Fruit fly (Drosophila melanogaster) whole organism, pupa: Measurements from ENCODE around the gene MESR6.
A peak's percentile ranks its signal among the peaks of the same experiment; 100 is the strongest.

ENCODE experiments used
- CG10348 ChIP-seq: fragments of 200-800 bp; sonication (Bioruptor generic); IDR thresholded peaks from 2 replicates; pipeline ENCODE4 v1.3.6; 2022; ENCODE audit warnings: missing biosample characterization, missing genetic modification characterization
- CG12605 ChIP-seq: fragments of 200-800 bp; sonication (Bioruptor generic); IDR thresholded peaks from 2 replicates; pipeline ENCODE4 v1.3.6; 2022; ENCODE audit warnings: missing biosample characterization, missing genetic modification characterization
- CG13204 ChIP-seq: fragments of 200-800 bp; sonication (Bioruptor generic); optimal IDR thresholded peaks from 2 replicates; lab custom pipeline; 2018; ENCODE audit warnings: missing biosample characterization, mild to moderate bottlenecking, missing genetic modification characterization, moderate library complexity
- CG14655 ChIP-seq: fragments of 200-800 bp; sonication (Bioruptor generic); optimal IDR thresholded peaks from 3 replicates; lab custom pipeline; 2017; ENCODE audit warnings: mild to moderate bottlenecking, missing biosample characterization, missing genetic modification reagents, missing genetic modification characterization
- CG15710 ChIP-seq: fragments of 200-800 bp; sonication (Bioruptor generic); optimal IDR thresholded peaks from 2 replicates; lab custom pipeline; 2018; ENCODE audit warnings: missing biosample characterization, mild to moderate bottlenecking, missing genetic modification characterization, moderate library complexity
- CG17806 ChIP-seq: fragments of 200-800 bp; sonication (Bioruptor generic); optimal IDR thresholded peaks from 2 replicates; lab custom pipeline; 2018; ENCODE audit warnings: missing biosample characterization, mild to moderate bottlenecking, missing genetic modification characterization, moderate library complexity
- CG32121 ChIP-seq: fragments of 200-800 bp; sonication (Bioruptor generic); IDR thresholded peaks from 2 replicates; pipeline ENCODE4 v1.3.6; 2022; ENCODE audit warnings: missing biosample characterization, missing genetic modification characterization
- CG34367 ChIP-seq: fragments of 200-800 bp; sonication (Bioruptor generic); optimal IDR thresholded peaks from 2 replicates; lab custom pipeline; 2018; ENCODE audit warnings: missing biosample characterization, mild to moderate bottlenecking, missing genetic modification characterization
- CG4496 ChIP-seq: fragments of 200-800 bp; sonication (Bioruptor generic); IDR thresholded peaks from 3 replicates; pipeline ENCODE4 v1.3.6; 2022; ENCODE audit warnings: missing biosample characterization, missing genetic modification characterization
- CG8159 ChIP-seq: fragments of 200-800 bp; sonication (Bioruptor generic); optimal IDR thresholded peaks from 3 replicates; lab custom pipeline; 2018; ENCODE audit warnings: missing biosample characterization, mild to moderate bottlenecking, missing genetic modification characterization, moderate library complexity
- CG8301 ChIP-seq: fragments of 200-800 bp; sonication (Bioruptor generic); optimal IDR thresholded peaks from 2 replicates; lab custom pipeline; 2018; ENCODE audit warnings: missing biosample characterization, mild to moderate bottlenecking, missing genetic modification characterization
- CG9948 ChIP-seq: fragments of 200-800 bp; sonication (Bioruptor generic); optimal IDR thresholded peaks from 2 replicates; lab custom pipeline; 2018; ENCODE audit warnings: missing biosample characterization, mild to moderate bottlenecking, missing genetic modification characterization, moderate library complexity
- D1 ChIP-seq: fragments of 200-800 bp; sonication (Bioruptor generic); optimal IDR thresholded peaks from 2 replicates; lab custom pipeline; 2018; ENCODE audit warnings: missing biosample characterization, mild to moderate bottlenecking, missing genetic modification characterization, moderate library complexity
- EcR ChIP-seq: fragments of 200-800 bp; sonication (Bioruptor generic); optimal IDR thresholded peaks from 3 replicates; lab custom pipeline; 2019; ENCODE audit warnings: missing biosample characterization, missing genetic modification characterization, mild to moderate bottlenecking, moderate library complexity, missing genetic modification reagents
- Ets98B ChIP-seq: fragments of 200-800 bp; sonication (Bioruptor generic); IDR thresholded peaks from 2 replicates; pipeline ENCODE4 v1.3.6; 2022; ENCODE audit warnings: missing biosample characterization, missing genetic modification characterization
- Pif1A ChIP-seq: fragments of 200-800 bp; sonication (Bioruptor generic); optimal IDR thresholded peaks from 3 replicates; lab custom pipeline; 2016; ENCODE audit warnings: missing biosample characterization, missing genetic modification characterization
- Pif1B ChIP-seq: fragments of 200-800 bp; sonication (Bioruptor generic); optimal IDR thresholded peaks from 3 replicates; lab custom pipeline; 2016; ENCODE audit warnings: missing biosample characterization, missing genetic modification characterization
- Snoo ChIP-seq: fragments of 200-800 bp; sonication (Bioruptor generic); optimal IDR thresholded peaks from 3 replicates; lab custom pipeline; 2017; ENCODE audit warnings: missing biosample characterization, mild to moderate bottlenecking, missing genetic modification characterization, inconsistent platforms
- fd96Ca ChIP-seq: fragments of 200-800 bp; sonication (Bioruptor generic); IDR thresholded peaks from 3 replicates; pipeline ENCODE4 v1.3.6; 2022; ENCODE audit warnings: missing biosample characterization, missing genetic modification characterization
- gl ChIP-seq: fragments of 200-800 bp; sonication (Bioruptor generic); optimal IDR thresholded peaks from 2 replicates; lab custom pipeline; 2018; ENCODE audit warnings: missing biosample characterization, mild to moderate bottlenecking, missing genetic modification characterization
- rn ChIP-seq: fragments of 200-800 bp; sonication (Bioruptor generic); IDR thresholded peaks from 2 replicates; pipeline ENCODE4 v1.3.6; 2022; ENCODE audit warnings: missing biosample characterization, missing genetic modification characterization

The MESR6 gene

dm6 chr3L:19092125-19093058 is at the start of gene MESR6:
Gene MESR6, plus strand, starts transcription at chr3L:19092670.
- TF ChIP-seq CG13204 (GFP tag; lab: Kevin White, UChicago) (no peak), CG8159 (tag; lab: Kevin White, UChicago) (no peak), Pif1B (no peak), CG4496 (GFP tag; lab: Robert Waterston, UW) (no peak), Pif1A (GFP tag; lab: Kevin White, UChicago) (no peak), CG17806 (tag; lab: Kevin White, UChicago) (peak; percentile 17), CG34367 (no peak), Ets98B (GFP tag; lab: Robert Waterston, UW) (no peak), D1 (peak; percentile 51), EcR (peak; percentile 100), CG9948 (no peak), rn (no peak), CG8301 (tag; lab: Kevin White, UChicago) (no peak), CG14655 (GFP tag; lab: Kevin White, UChicago) (no peak)

DNA sequence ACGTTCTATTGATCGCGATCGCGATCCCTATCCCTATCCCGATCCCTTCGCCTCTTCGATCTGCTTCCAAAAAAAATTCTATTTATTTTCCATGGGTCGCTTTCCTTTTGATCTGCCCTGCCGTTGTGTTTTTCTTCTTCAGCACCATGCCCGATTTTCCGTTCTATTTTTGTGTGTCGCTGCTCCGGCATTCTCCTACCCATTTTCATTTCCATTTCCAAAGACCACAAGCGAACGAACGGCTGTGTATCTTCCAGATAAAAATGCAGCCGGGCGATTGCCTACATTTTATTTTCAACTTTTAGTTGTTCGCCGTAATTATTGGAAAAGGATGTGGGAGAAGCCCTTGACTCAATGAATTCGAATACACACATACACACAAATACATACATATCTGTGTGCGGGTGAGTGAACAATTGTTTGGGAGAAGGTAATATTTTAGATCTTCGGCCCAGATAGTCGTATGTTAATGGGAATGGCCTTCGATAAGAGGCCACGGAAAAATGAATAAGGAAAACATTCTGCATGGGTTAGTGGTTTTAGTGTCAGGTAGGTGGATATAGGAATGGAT is 48.9 kb upstream of the MESR6 start:
- TF ChIP-seq CG8159 (tag; lab: Kevin White, UChicago), result no peak
- no peak for TF ChIP-seq CG8301 (tag; lab: Kevin White, UChicago)
- TF ChIP-seq CG9948, result no peak
- no peak for TF ChIP-seq rn
- TF ChIP-seq CG12605 (GFP tag; lab: Robert Waterston, UW), result no peak
- TF ChIP-seq fd96Ca (GFP tag; lab: Robert Waterston, UW), result no peak
- TF ChIP-seq Snoo (tag; lab: Kevin White, UChicago), result no peak
- no peak for TF ChIP-seq CG4496 (GFP tag; lab: Robert Waterston, UW)
- TF ChIP-seq Ets98B (GFP tag; lab: Robert Waterston, UW), result no peak
- TF ChIP-seq CG13204 (GFP tag; lab: Kevin White, UChicago), result no peak
- TF ChIP-seq gl (tag; lab: Kevin White, UChicago), result no peak
- TF ChIP-seq Pif1A (GFP tag; lab: Kevin White, UChicago), result no peak
- no peak for TF ChIP-seq EcR
- TF ChIP-seq CG17806 (tag; lab: Kevin White, UChicago), result no peak
- TF ChIP-seq CG15710 (tag; lab: Kevin White, UChicago), result no peak
- no peak for TF ChIP-seq D1
- no peak for TF ChIP-seq CG14655 (GFP tag; lab: Kevin White, UChicago)
- no peak for TF ChIP-seq CG10348 (GFP tag; lab: Robert Waterston, UW)
- no peak for TF ChIP-seq Pif1B
- no peak for TF ChIP-seq CG32121 (GFP tag; lab: Robert Waterston, UW)

DNA sequence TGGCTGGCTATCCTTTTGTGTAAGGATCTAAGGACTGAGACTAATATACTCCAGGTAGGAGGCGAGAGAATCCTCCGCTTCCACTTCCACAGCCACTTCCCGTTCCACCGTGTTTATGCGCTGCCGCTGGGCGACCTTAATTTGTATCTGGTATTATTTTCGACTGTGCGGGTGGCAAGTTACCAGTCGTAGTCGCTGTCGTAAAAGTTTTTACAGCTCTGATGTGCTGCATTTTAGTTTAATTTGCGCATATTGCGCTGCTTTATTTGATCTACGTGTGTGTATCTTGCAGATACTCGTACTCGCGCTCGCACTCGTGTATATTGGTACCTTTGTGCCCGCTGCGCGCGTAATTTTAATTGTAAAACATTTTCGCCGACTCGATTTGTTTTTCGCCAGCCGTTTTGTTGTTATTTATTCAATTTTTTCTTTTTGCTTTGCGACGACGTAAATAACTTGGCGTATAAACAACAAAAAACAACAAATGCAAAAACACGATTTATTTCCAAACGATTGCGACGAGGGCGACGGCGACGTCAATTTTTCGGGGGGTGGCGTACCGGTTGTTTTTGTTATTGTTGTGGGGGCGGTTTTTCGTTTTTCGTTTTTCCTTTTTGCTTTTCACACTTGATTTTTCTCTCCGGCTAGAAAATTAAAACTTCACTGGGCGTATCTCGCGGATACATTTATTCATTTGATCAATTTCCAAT is 47.7 kb upstream of the MESR6 start:
- TF ChIP-seq CG8159 (tag; lab: Kevin White, UChicago), result no peak
- TF ChIP-seq CG12605 (GFP tag; lab: Robert Waterston, UW), result no peak
- TF ChIP-seq Snoo (tag; lab: Kevin White, UChicago), result no peak
- TF ChIP-seq CG4496 (GFP tag; lab: Robert Waterston, UW), result peak; percentile 35; the same call in 1 of the 3 replicates
- TF ChIP-seq, all 21 proteins: peak for 1

- TF ChIP-seq CG10348 (GFP tag; lab: Robert Waterston, UW) (no peak), CG17806 (tag; lab: Kevin White, UChicago) (peak; percentile 88), CG8159 (tag; lab: Kevin White, UChicago) (peak; percentile 85), CG32121 (GFP tag; lab: Robert Waterston, UW) (peak; percentile 91), CG8301 (tag; lab: Kevin White, UChicago) (peak; percentile 76), CG4496 (GFP tag; lab: Robert Waterston, UW) (peak; percentile 87), Pif1A (GFP tag; lab: Kevin White, UChicago) (peak; percentile 68), Ets98B (GFP tag; lab: Robert Waterston, UW) (peak; percentile 91), CG9948 (peak; percentile 79), CG13204 (GFP tag; lab: Kevin White, UChicago) (peak; percentile 29), fd96Ca (GFP tag; lab: Robert Waterston, UW) (no peak; the same call in 2 of the 3 replicates), Snoo (tag; lab: Kevin White, UChicago) (peak; percentile 82), CG34367 (peak; percentile 78), CG12605 (GFP tag; lab: Robert Waterston, UW) (peak; percentile 85), Pif1B (peak; percentile 71), CG14655 (GFP tag; lab: Kevin White, UChicago) (peak; percentile 76), rn (0 out of 2 replicates have a peak, but pooled peaks have one; percentile 20), gl (tag; lab: Kevin White, UChicago) (peak; percentile 17), EcR (peak; percentile 49), D1 (peak; percentile 92), CG15710 (tag; lab: Kevin White, UChicago) (peak; percentile 85)
Observed at dm6 chr3L:19045299-19046025, 47.0 kb upstream of the MESR6 start, which contains the start of gene nkd. Gene nkd, minus strand, starts transcription at chr3L:19045449.
